Fruit fly (Drosophila melanogaster): ENCODE measurements around the gene smp-30.

- TF ChIP-seq h (optimal IDR thresholded peaks at IDR 0.05) (no peak), insv (optimal IDR thresholded peaks at IDR 0.05) (no peak), Myc (optimal IDR thresholded peaks at IDR 0.05) (no peak)
Measured at dm6 chr3R:14780747-14781146, 29.7 kb upstream of the smp-30 start.
